Fruit fly (Drosophila melanogaster): ENCODE data around the gene CG31546.

CG31546 gene

DNA sequence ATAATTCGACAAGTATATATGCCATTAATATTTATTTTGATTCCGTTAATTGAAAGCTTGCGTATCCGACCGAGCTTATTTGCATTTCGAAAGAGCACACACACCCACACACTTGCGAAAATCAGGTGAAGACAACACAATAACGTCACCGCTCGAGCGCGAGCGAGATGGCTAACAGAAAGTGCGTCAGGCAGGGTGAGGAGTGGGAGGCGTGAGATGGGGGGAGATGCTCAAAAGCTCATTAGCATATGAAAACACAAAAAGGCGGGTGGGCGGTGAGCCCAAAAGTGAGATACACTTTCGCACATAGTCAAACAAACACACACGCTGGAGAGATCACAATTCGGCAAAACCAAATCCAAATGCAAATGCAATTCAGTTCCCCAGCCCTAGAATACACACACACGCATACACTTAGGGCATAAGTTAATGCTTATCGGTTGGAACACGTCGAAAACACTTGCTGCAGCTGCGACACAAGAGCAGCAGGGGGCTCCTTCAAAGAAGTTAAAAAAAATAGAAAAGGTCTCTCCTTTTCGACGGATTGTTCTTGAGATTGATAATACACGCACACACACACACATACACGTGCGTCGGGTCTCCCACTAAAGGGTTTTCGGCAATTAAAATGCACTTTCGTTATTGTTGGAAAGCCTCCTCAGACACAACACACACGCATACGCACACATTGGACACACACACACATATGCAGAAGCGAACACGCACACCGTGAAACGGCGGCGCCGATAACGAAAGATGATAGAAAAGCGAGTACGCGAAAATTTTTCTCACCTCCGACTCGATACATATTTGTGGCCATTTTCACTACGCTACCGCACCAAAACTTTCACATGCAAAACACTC, 12.5 kb upstream of the CG31546 start (continued):
- TF ChIP-seq Hey (tag; optimal IDR thresholded peaks at IDR 0.05) (no peak), Blimp-1 (GFP tag; optimal IDR thresholded peaks at IDR 0.05) (peak; percentile 16), CG13894 (tag; optimal IDR thresholded peaks at IDR 0.05) (no peak), Sry-δ (GFP tag; optimal IDR thresholded peaks at IDR 0.05) (no peak), Bgb (GFP tag; IDR thresholded peaks at IDR 0.05; ENCODE audit: partially characterized antibody) (no peak), CG1832 (GFP tag; optimal IDR thresholded peaks at IDR 0.05) (peak; percentile 49), hkb (optimal IDR thresholded peaks at IDR 0.05) (no peak), hkb (GFP tag; IDR thresholded peaks at IDR 0.05) (peak; percentile 11; the same call in 1 of the 2 replicates), gfzf (GFP tag; optimal IDR thresholded peaks at IDR 0.05) (no peak), HLH54F (GFP tag; optimal IDR thresholded peaks at IDR 0.05) (no peak), oc (tag; optimal IDR thresholded peaks at IDR 0.05) (no peak), Tbp (GFP tag; optimal IDR thresholded peaks at IDR 0.05) (no peak), sug (tag; optimal IDR thresholded peaks at IDR 0.05) (no peak), crp (GFP tag; optimal IDR thresholded peaks at IDR 0.05) (no peak), CG10431 (GFP tag; optimal IDR thresholded peaks at IDR 0.05) (no peak), scrt (GFP tag; optimal IDR thresholded peaks at IDR 0.05) (no peak), Rx (GFP tag; IDR thresholded peaks at IDR 0.05) (no peak), aop (GFP tag; IDR thresholded peaks at IDR 0.05) (no peak), Drgx (GFP tag; IDR thresholded peaks at IDR 0.05) (peak; percentile 39; the same call in 1 of the 2 replicates), lilli (GFP tag; optimal IDR thresholded peaks at IDR 0.05) (no peak), esg (GFP tag; conservative IDR thresholded peaks at IDR 0.05) (no peak), CG32767 (GFP tag; IDR thresholded peaks at IDR 0.05) (no peak), CG11085 (GFP tag; IDR thresholded peaks at IDR 0.05) (no peak), fd64A (GFP tag; optimal IDR thresholded peaks at IDR 0.05) (no peak), Kr (GFP tag; optimal IDR thresholded peaks at IDR 0.05) (peak; percentile 27), cwo (GFP tag; optimal IDR thresholded peaks at IDR 0.05) (no peak), HmgD (GFP tag; optimal IDR thresholded peaks at IDR 0.05) (no peak), CG4360 (GFP tag; IDR thresholded peaks at IDR 0.05) (no peak), Lpt (GFP tag; optimal IDR thresholded peaks at IDR 0.05) (no peak), CG4820 (GFP tag; optimal IDR thresholded peaks at IDR 0.05) (no peak), CG3065 (GFP tag; optimal IDR thresholded peaks at IDR 0.05) (no peak), CG31365 (tag; optimal IDR thresholded peaks at IDR 0.05) (no peak), Dad (GFP tag; optimal IDR thresholded peaks at IDR 0.05) (no peak), Mes4 (GFP tag; optimal IDR thresholded peaks at IDR 0.05) (no peak), Trl (optimal IDR thresholded peaks at IDR 0.05) (no peak), Trl (GFP tag; optimal IDR thresholded peaks at IDR 0.05) (no peak), Doc3 (GFP tag; IDR thresholded peaks at IDR 0.05; ENCODE audit: partially characterized antibody) (no peak), CG6175 (GFP tag; IDR thresholded peaks at IDR 0.05) (no peak), unpg (GFP tag; optimal IDR thresholded peaks at IDR 0.05) (no peak), dati (GFP tag; IDR thresholded peaks at IDR 0.05) (no peak), zen (tag; optimal IDR thresholded peaks at IDR 0.05) (peak; percentile 0), CG14014 (GFP tag; IDR thresholded peaks at IDR 0.05) (no peak), CG3847 (GFP tag; IDR thresholded peaks at IDR 0.05) (no peak), Hr39 (optimal IDR thresholded peaks at IDR 0.05) (no peak), Hsf (GFP tag; optimal IDR thresholded peaks at IDR 0.05) (no peak), MBD-R2 (GFP tag; IDR thresholded peaks at IDR 0.05) (0 out of 2 replicates have a peak, but pooled peaks have one; percentile 6), slou (GFP tag; optimal IDR thresholded peaks at IDR 0.05) (no peak), D (optimal IDR thresholded peaks at IDR 0.05) (peak; percentile 46), D (GFP tag; optimal IDR thresholded peaks at IDR 0.05) (no peak), so (GFP tag; IDR thresholded peaks at IDR 0.05) (no peak), CG5180 (GFP tag; optimal IDR thresholded peaks at IDR 0.05) (peak; percentile 82)
